Fruit fly (Drosophila melanogaster) whole organism, embryonic: ENCODE results near the gene PLCXD.

Experiments used
- Adf1 ChIP-seq: fragments of 200-800 bp; sonication (Bioruptor generic); IDR thresholded peaks from 2 replicates; pipeline ENCODE4 v1.3.6; 2022; ENCODE audit warnings: missing biosample characterization, missing genetic modification characterization
- Atf-2 ChIP-seq: fragments of 200-800 bp; sonication (Bioruptor generic); optimal IDR thresholded peaks from 2 replicates; lab custom pipeline; 2016; ENCODE audit warnings: missing biosample characterization, missing genetic modification characterization
- Bdp1 ChIP-seq: fragments of 200-800 bp; sonication (Bioruptor generic); optimal IDR thresholded peaks from 3 replicates; lab custom pipeline; 2016; ENCODE audit warnings: missing biosample characterization, missing genetic modification characterization
- Bgb ChIP-seq: fragments of 200-800 bp; sonication (Bioruptor generic); IDR thresholded peaks from 2 replicates; pipeline ENCODE4 v1.3.6; 2022; ENCODE audit warnings: missing biosample characterization, missing genetic modification characterization; ENCODE audit not compliant: partially characterized antibody
- CG10209 ChIP-seq: fragments of 200-800 bp; sonication (Bioruptor generic); optimal IDR thresholded peaks from 3 replicates; lab custom pipeline; 2017; ENCODE audit warnings: missing biosample characterization, mild to moderate bottlenecking, missing genetic modification characterization, missing genetic modification reagents
- CG10543 ChIP-seq: fragments of 200-800 bp; sonication (Bioruptor generic); optimal IDR thresholded peaks from 3 replicates; lab custom pipeline; 2017; ENCODE audit warnings: missing biosample characterization, mild to moderate bottlenecking, missing genetic modification characterization, moderate library complexity
- CG12391 ChIP-seq: fragments of 200-800 bp; sonication (Bioruptor generic); optimal IDR thresholded peaks from 3 replicates; lab custom pipeline; 2018; ENCODE audit warnings: missing biosample characterization, mild to moderate bottlenecking, missing genetic modification characterization, moderate library complexity
- CG12769 ChIP-seq: fragments of 200-800 bp; sonication (Bioruptor generic); optimal IDR thresholded peaks from 2 replicates; lab custom pipeline; 2019; ENCODE audit warnings: missing biosample characterization, mild to moderate bottlenecking, missing genetic modification characterization, moderate library complexity
- CG14014 ChIP-seq: fragments of 200-800 bp; sonication (Bioruptor generic); IDR thresholded peaks from 2 replicates; pipeline ENCODE4 v1.3.6; 2022; ENCODE audit warnings: missing biosample characterization, missing genetic modification characterization
- CG15269 ChIP-seq: fragments of 200-800 bp; sonication (Bioruptor generic); optimal IDR thresholded peaks from 2 replicates; lab custom pipeline; 2018; ENCODE audit warnings: missing biosample characterization, mild to moderate bottlenecking, missing genetic modification characterization, moderate library complexity
- CG1602 ChIP-seq: fragments of 200-800 bp; sonication (Bioruptor generic); optimal IDR thresholded peaks from 3 replicates; lab custom pipeline; 2016; ENCODE audit warnings: missing biosample characterization, missing genetic modification characterization
- CG17361 ChIP-seq: fragments of 200-800 bp; sonication (Bioruptor generic); IDR thresholded peaks from 3 replicates; pipeline ENCODE4 v1.3.6; 2022; ENCODE audit warnings: missing biosample characterization, missing genetic modification characterization
- CG2129 ChIP-seq: fragments of 200-800 bp; sonication (Bioruptor generic); IDR thresholded peaks from 2 replicates; pipeline ENCODE4 v1.3.6; 2022; ENCODE audit warnings: missing biosample characterization, missing genetic modification characterization; ENCODE audit not compliant: partially characterized antibody
- CG34422 ChIP-seq: fragments of 200-800 bp; sonication (Bioruptor generic); IDR thresholded peaks from 3 replicates; pipeline ENCODE4 v1.3.6; 2022; ENCODE audit warnings: missing biosample characterization, missing genetic modification characterization
- CG42726 ChIP-seq: fragments of 200-800 bp; sonication (Bioruptor generic); IDR thresholded peaks from 2 replicates; pipeline ENCODE4 v1.3.6; 2022; ENCODE audit warnings: missing biosample characterization, missing genetic modification characterization; ENCODE audit not compliant: partially characterized antibody
- CG4282 ChIP-seq: fragments of 200-800 bp; sonication (Bioruptor generic); optimal IDR thresholded peaks from 2 replicates; lab custom pipeline; 2016; ENCODE audit warnings: missing biosample characterization, missing genetic modification characterization
- CG43689 ChIP-seq: fragments of 200-800 bp; sonication (Bioruptor generic); IDR thresholded peaks from 2 replicates; pipeline ENCODE4 v1.3.6; 2022; ENCODE audit warnings: missing biosample characterization, missing genetic modification characterization
- CG4707 ChIP-seq: fragments of 200-800 bp; sonication (Bioruptor generic); optimal IDR thresholded peaks from 2 replicates; lab custom pipeline; 2018; ENCODE audit warnings: missing biosample characterization, mild to moderate bottlenecking, missing genetic modification characterization, moderate library complexity
- CG4730 ChIP-seq: fragments of 200-800 bp; sonication (Bioruptor generic); IDR thresholded peaks from 2 replicates; pipeline ENCODE4 v1.3.6; 2022; ENCODE audit warnings: missing biosample characterization, missing genetic modification characterization
- CG6683 ChIP-seq: fragments of 200-800 bp; sonication (Bioruptor generic); optimal IDR thresholded peaks from 2 replicates; lab custom pipeline; 2017; ENCODE audit warnings: missing biosample characterization, mild to moderate bottlenecking, missing genetic modification characterization, missing genetic modification reagents
- CG7271 ChIP-seq: fragments of 200-800 bp; sonication (Bioruptor generic); optimal IDR thresholded peaks from 2 replicates; lab custom pipeline; 2018; ENCODE audit warnings: missing biosample characterization, mild to moderate bottlenecking, missing genetic modification characterization, moderate library complexity
- CG7745 ChIP-seq: fragments of 200-800 bp; sonication (Bioruptor generic); optimal IDR thresholded peaks from 2 replicates; lab custom pipeline; 2018; ENCODE audit warnings: missing biosample characterization, mild to moderate bottlenecking, missing genetic modification characterization, moderate library complexity
- CG7839 ChIP-seq: fragments of 200-800 bp; sonication (Bioruptor generic); optimal IDR thresholded peaks from 3 replicates; lab custom pipeline; 2018; ENCODE audit warnings: missing biosample characterization, mild to moderate bottlenecking, missing genetic modification characterization, moderate library complexity
- CG8281 ChIP-seq: fragments of 200-800 bp; sonication (Bioruptor generic); optimal IDR thresholded peaks from 2 replicates; lab custom pipeline; 2018; ENCODE audit warnings: missing biosample characterization, mild to moderate bottlenecking, missing genetic modification characterization, moderate library complexity
- Fer1 ChIP-seq: fragments of 200-800 bp; sonication (Bioruptor generic); optimal IDR thresholded peaks from 2 replicates; lab custom pipeline; 2017; ENCODE audit warnings: missing biosample characterization, mild to moderate bottlenecking, missing genetic modification characterization
- Fer2 ChIP-seq: fragments of 200-800 bp; sonication (Bioruptor generic); optimal IDR thresholded peaks from 2 replicates; lab custom pipeline; 2018; ENCODE audit warnings: missing biosample characterization, mild to moderate bottlenecking, missing genetic modification characterization, moderate library complexity
- Hr3 ChIP-seq: fragments of 200-800 bp; sonication (Bioruptor generic); optimal IDR thresholded peaks from 3 replicates; lab custom pipeline; 2016; ENCODE audit warnings: missing biosample characterization, missing genetic modification characterization
- MESR4 ChIP-seq: fragments of 200-800 bp; sonication (Bioruptor generic); optimal IDR thresholded peaks from 2 replicates; lab custom pipeline; 2018; ENCODE audit warnings: missing biosample characterization, mild to moderate bottlenecking, missing genetic modification characterization, moderate library complexity
- Mes4 ChIP-seq: fragments of 200-800 bp; sonication (Bioruptor generic); optimal IDR thresholded peaks from 2 replicates; lab custom pipeline; 2016; ENCODE audit warnings: missing biosample characterization, missing genetic modification characterization
- Nf-YA ChIP-seq: fragments of 200-800 bp; sonication (Bioruptor generic); IDR thresholded peaks from 2 replicates; pipeline ENCODE4 v1.3.6; 2022; ENCODE audit warnings: missing biosample characterization, missing genetic modification characterization
- NfI ChIP-seq: fragments of 200-800 bp; sonication (Bioruptor generic); optimal IDR thresholded peaks from 3 replicates; lab custom pipeline; 2018; ENCODE audit warnings: missing biosample characterization, mild to moderate bottlenecking, missing genetic modification characterization, moderate library complexity
- Sin3A ChIP-seq: fragments of >200 bp; optimal IDR thresholded peaks from 2 replicates; lab custom pipeline; 2018
- Xbp1 ChIP-seq: fragments of 200-800 bp; sonication (Bioruptor generic); optimal IDR thresholded peaks from 3 replicates; lab custom pipeline; 2016; ENCODE audit warnings: missing biosample characterization, mild to moderate bottlenecking, missing genetic modification characterization
- cg ChIP-seq: fragments of 200-800 bp; sonication (Bioruptor generic); optimal IDR thresholded peaks from 3 replicates; lab custom pipeline; 2019; ENCODE audit warnings: missing biosample characterization, mild to moderate bottlenecking, missing genetic modification characterization, moderate library complexity
- croc ChIP-seq: fragments of 200-800 bp; sonication (Bioruptor generic); conservative IDR thresholded peaks from 3 replicates; pipeline ENCODE4 v1.3.6; 2022; ENCODE audit warnings: missing biosample characterization, missing genetic modification characterization
- eyg ChIP-seq: fragments of 200-800 bp; sonication (Bioruptor generic); optimal IDR thresholded peaks from 3 replicates; lab custom pipeline; 2016; ENCODE audit warnings: missing biosample characterization, missing genetic modification characterization
- fd96Cb ChIP-seq: fragments of 200-800 bp; sonication (Bioruptor generic); optimal IDR thresholded peaks from 2 replicates; lab custom pipeline; 2018; ENCODE audit warnings: missing biosample characterization, mild to moderate bottlenecking, missing genetic modification characterization, moderate library complexity
- grau ChIP-seq: fragments of 200-800 bp; optimal IDR thresholded peaks from 3 replicates; lab custom pipeline; 2019; ENCODE audit warnings: missing biosample characterization, mild to moderate bottlenecking, missing genetic modification characterization, moderate library complexity
- ham ChIP-seq: fragments of 200-800 bp; sonication (Bioruptor generic); IDR thresholded peaks from 2 replicates; pipeline ENCODE4 v1.3.6; 2022; ENCODE audit warnings: missing biosample characterization, missing genetic modification characterization
- ind ChIP-seq: fragments of 200-800 bp; sonication (Bioruptor generic); optimal IDR thresholded peaks from 3 replicates; lab custom pipeline; 2016; ENCODE audit warnings: missing biosample characterization, missing genetic modification characterization
- jumu ChIP-seq: fragments of 200-800 bp; sonication (Bioruptor generic); optimal IDR thresholded peaks from 3 replicates; lab custom pipeline; 2016; ENCODE audit warnings: missing biosample characterization, missing genetic modification characterization
- kni ChIP-seq: fragments of 200-800 bp; sonication (Bioruptor generic); optimal IDR thresholded peaks from 3 replicates; lab custom pipeline; 2017; ENCODE audit warnings: mild to moderate bottlenecking, missing biosample characterization, missing genetic modification reagents, missing genetic modification characterization
- phol ChIP-seq: fragments of 200-800 bp; sonication (Bioruptor generic); optimal IDR thresholded peaks from 3 replicates; lab custom pipeline; 2018; ENCODE audit warnings: missing biosample characterization, mild to moderate bottlenecking, missing genetic modification characterization, moderate library complexity
- sens ChIP-seq: fragments of 200-800 bp; sonication (Bioruptor generic); peaks from one replicate; lab custom pipeline; 2016; ENCODE audit warnings: missing biosample characterization, missing genetic modification characterization
- shn ChIP-seq: fragments of 200-800 bp; sonication (Bioruptor generic); optimal IDR thresholded peaks from 3 replicates; lab custom pipeline; 2016; ENCODE audit warnings: missing biosample characterization, missing genetic modification characterization
- slbo ChIP-seq: fragments of 200-800 bp; sonication (Bioruptor generic); IDR thresholded peaks from 2 replicates; pipeline ENCODE4 v1.3.6; 2022; ENCODE audit warnings: missing biosample characterization, missing genetic modification characterization
- sqz ChIP-seq: fragments of 200-800 bp; sonication (Bioruptor generic); optimal IDR thresholded peaks from 3 replicates; lab custom pipeline; 2018; ENCODE audit warnings: missing biosample characterization, mild to moderate bottlenecking, missing genetic modification characterization
- ssp ChIP-seq: fragments of 200-800 bp; sonication (Bioruptor generic); IDR thresholded peaks from 2 replicates; pipeline ENCODE4 v1.3.6; 2022; ENCODE audit warnings: missing biosample characterization, missing genetic modification characterization
- wek ChIP-seq: fragments of 200-800 bp; sonication (Bioruptor generic); optimal IDR thresholded peaks from 3 replicates; lab custom pipeline; 2018; ENCODE audit warnings: missing biosample characterization, mild to moderate bottlenecking, missing genetic modification characterization, moderate library complexity

PLCXD gene

DNA sequence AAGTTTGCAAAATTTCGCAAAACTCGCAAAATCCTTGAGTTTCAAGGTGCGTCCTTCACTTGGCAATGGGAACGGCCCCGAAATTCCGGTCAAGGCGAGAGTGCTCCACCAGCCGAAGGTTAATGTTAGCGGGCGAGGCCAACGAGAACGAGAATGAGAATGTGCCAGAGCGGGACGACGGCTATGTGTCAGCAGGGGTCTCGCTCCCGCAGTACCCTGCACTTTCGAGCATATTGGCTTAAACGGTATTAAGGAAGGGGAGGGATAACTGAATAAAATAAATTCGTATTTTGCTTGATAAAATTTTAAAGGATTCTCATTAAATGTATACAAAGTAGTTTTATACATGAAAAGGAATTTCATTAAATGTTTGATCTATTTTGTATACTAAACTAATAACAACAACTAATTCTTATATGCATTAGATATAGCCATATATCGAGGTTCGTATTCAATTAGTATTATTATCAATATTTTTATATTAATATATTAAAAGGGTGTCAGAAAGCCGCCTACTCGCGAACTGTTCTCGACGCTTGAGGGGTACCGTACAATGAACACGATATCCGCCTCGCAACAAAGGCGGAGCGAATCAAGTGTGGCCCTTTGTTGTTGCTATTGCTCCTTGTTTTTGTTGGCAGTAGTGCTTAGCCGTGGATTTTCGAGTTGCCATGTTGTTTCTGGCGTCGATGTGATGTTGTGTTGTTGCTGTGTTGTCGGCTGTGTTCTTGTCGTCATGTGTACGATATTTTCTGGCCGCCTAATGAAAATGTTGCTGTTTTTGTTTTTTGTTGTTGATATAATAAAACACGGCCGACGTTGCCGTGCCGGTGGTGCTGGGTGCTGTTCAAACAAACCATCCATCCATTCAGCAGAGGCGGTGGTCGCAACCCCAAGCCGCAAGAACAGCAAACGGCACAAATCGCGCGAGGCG, 42.6 kb upstream of the PLCXD start (continued):
- TF ChIP-seq NfI (GFP tag; lab: Kevin White, UChicago) (peak; percentile 91), eyg (GFP tag; lab: Kevin White, UChicago) (peak; percentile 52), fd96Cb (tag; lab: Kevin White, UChicago) (peak; percentile 96), CG12391 (tag; lab: Kevin White, UChicago) (peak; percentile 98), sens (GFP tag; lab: Kevin White, UChicago) (peak; percentile 92), CG10209 (GFP tag; lab: Kevin White, UChicago) (peak; percentile 97), CG17361 (GFP tag; lab: Robert Waterston, UW) (no peak), MESR4 (no peak), wek (GFP tag; lab: Kevin White, UChicago) (no peak), slbo (no peak), CG4282 (GFP tag; lab: Kevin White, UChicago) (no peak), Mes4 (GFP tag; lab: Kevin White, UChicago) (peak; percentile 65), Bdp1 (peak; percentile 39), Atf-2 (GFP tag; lab: Kevin White, UChicago) (peak; percentile 76), CG4730 (GFP tag; lab: Robert Waterston, UW) (no peak), jumu (GFP tag; lab: Kevin White, UChicago) (peak; percentile 51), kni (GFP tag; lab: Kevin White, UChicago) (no peak), croc (GFP tag; lab: Robert Waterston, UW) (peak; percentile 92), phol (tag; lab: Kevin White, UChicago) (peak; percentile 97), ssp (GFP tag; lab: Robert Waterston, UW) (no peak), CG10543 (peak; percentile 31), CG7271 (tag; lab: Kevin White, UChicago) (peak; percentile 81), Sin3A (no peak), ham (no peak), CG14014 (GFP tag; lab: Robert Waterston, UW) (no peak), CG7745 (tag; lab: Kevin White, UChicago) (no peak), Hr3 (GFP tag; lab: Kevin White, UChicago) (peak; percentile 97), CG1602 (GFP tag; lab: Kevin White, UChicago) (peak; percentile 93), cg (GFP tag; lab: Kevin White, UChicago) (no peak), Fer1 (GFP tag; lab: Kevin White, UChicago) (peak; percentile 97), CG8281 (tag; lab: Kevin White, UChicago) (peak; percentile 82), sqz (GFP tag; lab: Kevin White, UChicago) (peak; percentile 81), ind (GFP tag; lab: Kevin White, UChicago) (peak; percentile 92), Bgb (GFP tag; lab: Robert Waterston, UW) (no peak), Fer2 (tag; lab: Kevin White, UChicago) (peak; percentile 86), CG43689 (GFP tag; lab: Robert Waterston, UW) (no peak), CG12769 (peak; percentile 9), CG15269 (peak; percentile 96), shn (GFP tag; lab: Kevin White, UChicago) (peak; percentile 77), CG2129 (GFP tag; lab: Robert Waterston, UW) (no peak), Xbp1 (GFP tag; lab: Kevin White, UChicago) (peak; percentile 91), grau (peak; percentile 97), CG6683 (peak; percentile 90), Adf1 (GFP tag; lab: Robert Waterston, UW) (no peak), CG7839 (tag; lab: Kevin White, UChicago) (peak; percentile 98), CG42726 (no peak), CG4707 (GFP tag; lab: Kevin White, UChicago) (peak; percentile 22), CG34422 (GFP tag; lab: Robert Waterston, UW) (no peak), Nf-YA (GFP tag; lab: Robert Waterston, UW) (no peak)
